Worm (Caenorhabditis elegans) whole organism, L4 larva: ENCODE data around the gene Y37E11B.5.

Experiments
- dve-1 ChIP-seq: sonication (generic microtip); optimal IDR thresholded peaks from 2 replicates; lab custom pipeline; 2017; ENCODE audit warnings: antibody characterized with exemption, mild to moderate bottlenecking, missing genetic modification characterization, missing compliant biosample characterization; ENCODE audit not compliant: insufficient read depth
- jun-1 ChIP-seq: fragments of 150-350 bp; optimal IDR thresholded peaks from 2 replicates; lab custom pipeline; 2014; ENCODE audit warnings: missing biosample characterization, missing genetic modification reagents, missing genetic modification characterization
- lin-13 ChIP-seq: fragments of 150-350 bp; optimal IDR thresholded peaks from 2 replicates; lab custom pipeline; 2014; ENCODE audit warnings: missing biosample characterization, missing genetic modification reagents, missing genetic modification characterization
- lsy-2 ChIP-seq, 2 experiments: fragments of 150-350 bp in 1 of 2; sonication (generic microtip) in 1 of 2; optimal IDR thresholded peaks; 2 replicates each; lab custom pipeline; 2014 to 2017; ENCODE audit warnings: missing biosample characterization in 2 of 2, missing genetic modification characterization in 2 of 2
- madf-5 ChIP-seq, 2 experiments: fragments of 200-800 bp; sonication (Bioruptor generic); IDR thresholded peaks; 2 replicates each; pipeline ENCODE4 v1.3.6; 2022; ENCODE audit warnings: missing compliant biosample characterization in 2 of 2, missing genetic modification characterization in 2 of 2
- nhr-25 ChIP-seq: sonication (generic microtip); optimal IDR thresholded peaks from 2 replicates; lab custom pipeline; 2017; ENCODE audit warnings: missing genetic modification characterization, mild to moderate bottlenecking, missing compliant biosample characterization, antibody characterized with exemption, moderate library complexity, borderline replicate concordance; ENCODE audit not compliant: insufficient read depth
- nhr-28 ChIP-seq: fragments of 150-350 bp; optimal IDR thresholded peaks from 2 replicates; lab custom pipeline; 2014; ENCODE audit warnings: missing biosample characterization, missing genetic modification characterization
- pqm-1 ChIP-seq: sonication (generic microtip); optimal IDR thresholded peaks from 2 replicates; lab custom pipeline; 2017; ENCODE audit warnings: missing biosample characterization, missing genetic modification characterization
- unc-130 ChIP-seq: sonication (generic microtip); optimal IDR thresholded peaks from 2 replicates; lab custom pipeline; 2016; ENCODE audit warnings: missing genetic modification reagents, missing genetic modification characterization, missing compliant biosample characterization
- unc-62 ChIP-seq, 3 experiments: fragments of 150-350 bp in 1 of 3; sonication (generic microtip); optimal IDR thresholded peaks in 2 of 3; peaks in 1 of 3; 1 replicate in 1 of 3; 2 replicates in 2 of 3; lab custom pipeline; 2014 to 2017; ENCODE audit warnings: missing biosample characterization in 3 of 3, missing genetic modification characterization in 3 of 3, missing genetic modification reagents in 3 of 3, missing genotype in 1 of 3
- ztf-11 ChIP-seq: fragments of 150-350 bp; optimal IDR thresholded peaks from 2 replicates; lab custom pipeline; 2014; ENCODE audit warnings: missing biosample characterization, missing genetic modification characterization

ce11 chrIV:3568608-3569007, 29.7 kb downstream of the Y37E11B.5 start, which contains the start of gene otpl-1:
- TF ChIP-seq ztf-11 (tag; lab: Kevin White, UChicago) (no peak), jun-1 (tag; lab: Kevin White, UChicago) (no peak), madf-5 (GFP tag; IDR thresholded peaks at IDR 0.05; lab: Robert Waterston, UW) (no peak), lsy-2 (tag; optimal IDR thresholded peaks at IDR 0.05; lab: Kevin White, UChicago) (no peak), pqm-1 (tag; lab: Kevin White, UChicago) (no peak), lin-13 (GFP tag; lab: Kevin White, UChicago) (no peak), nhr-25 (tag; lab: Kevin White, UChicago) (no peak), nhr-28 (tag; lab: Kevin White, UChicago) (no peak), unc-130 (no peak), dve-1 (no peak), unc-62 (GFP tag; optimal IDR thresholded peaks at IDR 0.05 in 1 of 2; lab: Kevin White, UChicago) (no peak), unc-62 (tag; optimal IDR thresholded peaks at IDR 0.05; lab: Kevin White, UChicago) (no peak)
